Fruit fly (Drosophila melanogaster) whole organism, embryonic: Measurements from ENCODE around the gene CG33489.
A peak's percentile ranks its signal among the peaks of the same experiment; 100 is the strongest.

Source experiments
- Ada2b ChIP-seq: fragments of 200-800 bp; sonication (Bioruptor generic); IDR thresholded peaks from 2 replicates; pipeline ENCODE4 v1.3.6; 2022; ENCODE audit warnings: missing biosample characterization, missing genetic modification characterization
- Antp ChIP-seq: fragments of 200-800 bp; sonication (Bioruptor generic); optimal IDR thresholded peaks from 3 replicates; lab custom pipeline; 2016; ENCODE audit warnings: missing biosample characterization, missing genetic modification characterization
- BtbVII ChIP-seq: fragments of 200-800 bp; sonication (Bioruptor generic); optimal IDR thresholded peaks from 3 replicates; lab custom pipeline; 2017; ENCODE audit warnings: missing biosample characterization, mild to moderate bottlenecking, missing genetic modification characterization
- CG10267 ChIP-seq: fragments of 200-800 bp; sonication (Bioruptor generic); optimal IDR thresholded peaks from 2 replicates; lab custom pipeline; 2018; ENCODE audit warnings: missing biosample characterization, mild to moderate bottlenecking, missing genetic modification characterization, moderate library complexity
- CG10366 ChIP-seq: fragments of 200-800 bp; sonication (Bioruptor generic); IDR thresholded peaks from 2 replicates; pipeline ENCODE4 v1.3.6; 2022; ENCODE audit warnings: missing biosample characterization, missing genetic modification characterization
- CG10431 ChIP-seq: fragments of 200-800 bp; sonication (Bioruptor generic); optimal IDR thresholded peaks from 3 replicates; lab custom pipeline; 2018; ENCODE audit warnings: missing biosample characterization, mild to moderate bottlenecking, missing genetic modification characterization
- CG10654 ChIP-seq: fragments of 200-800 bp; sonication (Bioruptor generic); optimal IDR thresholded peaks from 2 replicates; lab custom pipeline; 2016; ENCODE audit warnings: missing biosample characterization, missing genetic modification characterization
- CG10979 ChIP-seq: fragments of 200-800 bp; sonication (Bioruptor generic); optimal IDR thresholded peaks from 2 replicates; lab custom pipeline; 2018; ENCODE audit warnings: missing biosample characterization, mild to moderate bottlenecking, missing genetic modification characterization, moderate library complexity
- CG11560 ChIP-seq: fragments of 200-800 bp; sonication (Bioruptor generic); IDR thresholded peaks from 3 replicates; pipeline ENCODE4 v1.3.6; 2022; ENCODE audit warnings: missing biosample characterization, missing genetic modification characterization
- CG12236 ChIP-seq: fragments of 200-800 bp; sonication (Bioruptor generic); optimal IDR thresholded peaks from 2 replicates; lab custom pipeline; 2016; ENCODE audit warnings: missing biosample characterization, missing genetic modification characterization
- CG13894 ChIP-seq: fragments of 200-800 bp; sonication (Bioruptor generic); optimal IDR thresholded peaks from 3 replicates; lab custom pipeline; 2018; ENCODE audit warnings: missing biosample characterization, mild to moderate bottlenecking, missing genetic modification characterization, moderate library complexity
- CG14014 ChIP-seq: fragments of 200-800 bp; sonication (Bioruptor generic); IDR thresholded peaks from 2 replicates; pipeline ENCODE4 v1.3.6; 2022; ENCODE audit warnings: missing biosample characterization, missing genetic modification characterization
- CG15011 ChIP-seq: fragments of 200-800 bp; sonication (Bioruptor generic); optimal IDR thresholded peaks from 3 replicates; lab custom pipeline; 2018; ENCODE audit warnings: missing biosample characterization, mild to moderate bottlenecking, missing genetic modification characterization
- CG15479 ChIP-seq: fragments of 200-800 bp; sonication (Bioruptor generic); optimal IDR thresholded peaks from 3 replicates; lab custom pipeline; 2019; ENCODE audit warnings: missing biosample characterization, mild to moderate bottlenecking, missing genetic modification characterization, moderate library complexity
- CG17186 ChIP-seq: fragments of 200-800 bp; sonication (Bioruptor generic); optimal IDR thresholded peaks from 3 replicates; lab custom pipeline; 2017; ENCODE audit warnings: missing biosample characterization, missing genetic modification reagents, missing genetic modification characterization
- CG1792 ChIP-seq: fragments of 200-800 bp; sonication (Bioruptor generic); optimal IDR thresholded peaks from 2 replicates; lab custom pipeline; 2016; ENCODE audit warnings: missing biosample characterization, missing genetic modification characterization
- CG33557 ChIP-seq: fragments of 200-800 bp; sonication (Bioruptor generic); optimal IDR thresholded peaks from 2 replicates; lab custom pipeline; 2019; ENCODE audit warnings: missing biosample characterization, mild to moderate bottlenecking, missing genetic modification characterization, moderate library complexity
- CG34224 ChIP-seq: fragments of 200-800 bp; sonication (Bioruptor generic); IDR thresholded peaks from 3 replicates; pipeline ENCODE4 v1.3.6; 2022; ENCODE audit warnings: missing biosample characterization, missing genetic modification characterization; ENCODE audit not compliant: partially characterized antibody
- CG34376 ChIP-seq: fragments of 200-800 bp; sonication (Bioruptor generic); optimal IDR thresholded peaks from 2 replicates; lab custom pipeline; 2018; ENCODE audit warnings: missing biosample characterization, mild to moderate bottlenecking, missing genetic modification characterization
- CG5953 ChIP-seq: fragments of 200-800 bp; sonication (Bioruptor generic); IDR thresholded peaks from 2 replicates; pipeline ENCODE4 v1.3.6; 2022; ENCODE audit warnings: missing biosample characterization, missing genetic modification characterization
- CG6272 ChIP-seq: fragments of 200-800 bp; sonication (Bioruptor generic); IDR thresholded peaks from 2 replicates; pipeline ENCODE4 v1.3.6; 2022; ENCODE audit warnings: missing biosample characterization, missing genetic modification characterization
- CG6765 ChIP-seq: fragments of 200-800 bp; sonication (Bioruptor generic); optimal IDR thresholded peaks from 3 replicates; lab custom pipeline; 2017; ENCODE audit warnings: missing biosample characterization, mild to moderate bottlenecking, missing genetic modification characterization
- CG7786 ChIP-seq: fragments of 200-800 bp; sonication (Bioruptor generic); optimal IDR thresholded peaks from 2 replicates; lab custom pipeline; 2016; ENCODE audit warnings: missing biosample characterization, missing genetic modification characterization
- CG9215 ChIP-seq: fragments of 200-800 bp; sonication (Bioruptor generic); IDR thresholded peaks from 2 replicates; pipeline ENCODE4 v1.3.6; 2022; ENCODE audit warnings: missing biosample characterization, missing genetic modification characterization
- CG9817 ChIP-seq: fragments of 200-800 bp; sonication (Bioruptor generic); optimal IDR thresholded peaks from 2 replicates; lab custom pipeline; 2018; ENCODE audit warnings: missing biosample characterization, mild to moderate bottlenecking, missing genetic modification characterization, moderate library complexity
- CG9876 ChIP-seq: fragments of 200-800 bp; sonication (Bioruptor generic); optimal IDR thresholded peaks from 2 replicates; lab custom pipeline; 2016; ENCODE audit warnings: missing biosample characterization, missing genetic modification characterization
- CHES-1-like ChIP-seq: fragments of 200-800 bp; sonication (Bioruptor generic); optimal IDR thresholded peaks from 2 replicates; lab custom pipeline; 2016; ENCODE audit warnings: missing biosample characterization, missing genetic modification characterization
- Chrac-16 ChIP-seq: fragments of 200-800 bp; sonication (Bioruptor generic); optimal IDR thresholded peaks from 3 replicates; lab custom pipeline; 2016; ENCODE audit warnings: missing biosample characterization, missing genetic modification characterization
- CoRest ChIP-seq: fragments of 200-800 bp; sonication (Bioruptor generic); optimal IDR thresholded peaks from 3 replicates; lab custom pipeline; 2018; ENCODE audit warnings: missing biosample characterization, mild to moderate bottlenecking, missing genetic modification characterization, moderate library complexity
- Dip3 ChIP-seq: fragments of 200-800 bp; sonication (Bioruptor generic); optimal IDR thresholded peaks from 3 replicates; lab custom pipeline; 2016; ENCODE audit warnings: missing biosample characterization, missing genetic modification characterization
- E2f2 ChIP-seq: fragments of 200-800 bp; sonication (Bioruptor generic); IDR thresholded peaks from 2 replicates; pipeline ENCODE4 v1.3.6; 2022; ENCODE audit warnings: missing biosample characterization, missing genetic modification characterization
- HLH3B ChIP-seq: fragments of 200-800 bp; sonication (Bioruptor generic); IDR thresholded peaks from 2 replicates; pipeline ENCODE4 v1.3.6; 2022; ENCODE audit warnings: missing biosample characterization, missing genetic modification characterization
- Lhr ChIP-seq: fragments of 200-800 bp; sonication (Bioruptor generic); optimal IDR thresholded peaks from 3 replicates; lab custom pipeline; 2017; ENCODE audit warnings: mild to moderate bottlenecking, missing biosample characterization, missing genetic modification reagents, missing genetic modification characterization
- Lim3 ChIP-seq: fragments of 200-800 bp; sonication (Bioruptor generic); IDR thresholded peaks from 2 replicates; pipeline ENCODE4 v1.3.6; 2022; ENCODE audit warnings: missing biosample characterization, missing genetic modification characterization
- MBD-R2 ChIP-seq: fragments of 200-800 bp; sonication (Bioruptor generic); IDR thresholded peaks from 2 replicates; pipeline ENCODE4 v1.3.6; 2022; ENCODE audit warnings: missing biosample characterization, missing genetic modification characterization
- Sox102F ChIP-seq: fragments of 200-800 bp; sonication (Bioruptor generic); optimal IDR thresholded peaks from 2 replicates; lab custom pipeline; 2018; ENCODE audit warnings: missing biosample characterization, mild to moderate bottlenecking, missing genetic modification characterization, moderate library complexity
- Sry-β ChIP-seq: fragments of 200-800 bp; sonication (Bioruptor generic); optimal IDR thresholded peaks from 2 replicates; lab custom pipeline; 2018; ENCODE audit warnings: missing biosample characterization, mild to moderate bottlenecking, missing genetic modification characterization, moderate library complexity
- Stat92E ChIP-seq, 3 experiments: fragments of >200 bp in 2 of 3; fragments of 200-800 bp in 1 of 3; sonication (Bioruptor generic) in 1 of 3; optimal IDR thresholded peaks; 2 replicates each; lab custom pipeline; 2017 to 2019; ENCODE audit warnings: missing biosample characterization in 3 of 3, missing genetic modification characterization in 3 of 3, mild to moderate bottlenecking in 1 of 3, moderate library complexity in 1 of 3
- Trl ChIP-seq, 3 experiments: fragments of >200 bp in 2 of 3; fragments of 200-800 bp in 1 of 3; sonication (Bioruptor generic) in 1 of 3; optimal IDR thresholded peaks; 2 replicates in 1 of 3; 3 replicates in 2 of 3; lab custom pipeline; 2016 to 2017; ENCODE audit warnings: missing biosample characterization in 1 of 3, missing genetic modification characterization in 1 of 3
- ara ChIP-seq: fragments of 200-800 bp; sonication (Bioruptor generic); IDR thresholded peaks from 2 replicates; pipeline ENCODE4 v1.3.6; 2022; ENCODE audit warnings: missing biosample characterization, missing genetic modification characterization
- disco-r ChIP-seq: fragments of 200-800 bp; sonication (Bioruptor generic); optimal IDR thresholded peaks from 2 replicates; lab custom pipeline; 2016; ENCODE audit warnings: missing biosample characterization, missing genetic modification characterization
- fd64A ChIP-seq: fragments of 200-800 bp; sonication (Bioruptor generic); optimal IDR thresholded peaks from 3 replicates; lab custom pipeline; 2018; ENCODE audit warnings: missing biosample characterization, mild to moderate bottlenecking, missing genetic modification characterization
- fru ChIP-seq: fragments of >200 bp; optimal IDR thresholded peaks from 2 replicates; lab custom pipeline; 2017
- gcm ChIP-seq: fragments of 200-800 bp; sonication (Bioruptor generic); optimal IDR thresholded peaks from 2 replicates; lab custom pipeline; 2019; ENCODE audit warnings: missing biosample characterization, mild to moderate bottlenecking, missing genetic modification characterization, moderate library complexity
- grn ChIP-seq: fragments of 200-800 bp; sonication (Bioruptor generic); optimal IDR thresholded peaks from 3 replicates; lab custom pipeline; 2017; ENCODE audit warnings: missing biosample characterization, missing genetic modification characterization
- gt ChIP-seq: fragments of 200-800 bp; sonication (Bioruptor generic); IDR thresholded peaks from 2 replicates; pipeline ENCODE4 v1.3.6; 2022; ENCODE audit warnings: missing biosample characterization, missing genetic modification characterization
- her ChIP-seq: fragments of 200-800 bp; sonication (Bioruptor generic); optimal IDR thresholded peaks from 2 replicates; lab custom pipeline; 2016; ENCODE audit warnings: missing biosample characterization, missing genetic modification characterization
- luna ChIP-seq: fragments of 200-800 bp; sonication (Bioruptor generic); optimal IDR thresholded peaks from 2 replicates; lab custom pipeline; 2016; ENCODE audit warnings: missing biosample characterization, missing genetic modification characterization
- oc ChIP-seq: fragments of 200-800 bp; sonication (Bioruptor generic); optimal IDR thresholded peaks from 2 replicates; lab custom pipeline; 2018; ENCODE audit warnings: missing biosample characterization, mild to moderate bottlenecking, missing genetic modification characterization, moderate library complexity
- org-1 ChIP-seq: fragments of 200-800 bp; sonication (Bioruptor generic); optimal IDR thresholded peaks from 2 replicates; lab custom pipeline; 2017; ENCODE audit warnings: missing biosample characterization, missing genetic modification characterization
- pzg ChIP-seq: fragments of 200-800 bp; sonication (Bioruptor generic); optimal IDR thresholded peaks from 3 replicates; lab custom pipeline; 2018; ENCODE audit warnings: missing biosample characterization, mild to moderate bottlenecking, missing genetic modification characterization, moderate library complexity
- schlank ChIP-seq: fragments of 200-800 bp; sonication (Bioruptor generic); optimal IDR thresholded peaks from 2 replicates; lab custom pipeline; 2018; ENCODE audit warnings: missing biosample characterization, mild to moderate bottlenecking, missing genetic modification characterization

Gene CG33489

DNA sequence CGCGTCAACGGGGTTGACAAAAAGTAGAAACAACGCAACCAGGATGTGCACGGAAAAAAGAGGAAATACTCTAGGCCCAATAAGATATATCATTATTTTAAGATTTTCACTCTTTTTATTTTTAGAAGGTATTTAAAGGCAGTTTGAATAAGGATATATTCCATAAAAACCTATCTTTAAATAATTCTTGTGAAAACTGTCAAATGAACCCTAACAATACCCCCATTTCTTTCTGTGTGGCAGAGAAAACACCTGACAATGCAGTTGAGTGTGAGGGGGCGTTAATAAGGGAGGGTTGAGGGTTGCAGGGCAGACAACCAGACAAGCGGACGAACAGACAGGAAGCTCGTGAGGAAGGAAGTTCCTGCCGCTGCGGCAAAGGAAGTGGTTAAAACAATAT lies 24.9 kb downstream of the CG33489 start (continued):
- TF ChIP-seq CG33557 (GFP tag; lab: Kevin White, UChicago) (peak; percentile 46), CG1792 (GFP tag; lab: Kevin White, UChicago) (no peak), CG5953 (GFP tag; lab: Robert Waterston, UW) (no peak), CG6765 (GFP tag; lab: Kevin White, UChicago) (no peak), CG10431 (GFP tag; lab: Kevin White, UChicago) (no peak), org-1 (GFP tag; lab: Kevin White, UChicago) (no peak), Ada2b (GFP tag; lab: Robert Waterston, UW) (peak; percentile 26; the same call in 1 of the 2 replicates), gcm (GFP tag; lab: Kevin White, UChicago) (peak; percentile 45), Lim3 (GFP tag; lab: Robert Waterston, UW) (no peak), CG15011 (GFP tag; lab: Kevin White, UChicago) (no peak), Trl (optimal IDR thresholded peaks at IDR 0.05; lab: Kevin White, UChicago) (no peak), Trl (GFP tag; optimal IDR thresholded peaks at IDR 0.05; lab: Kevin White, UChicago) (no peak), Antp (GFP tag; lab: Kevin White, UChicago) (no peak), CG15479 (GFP tag; lab: Kevin White, UChicago) (no peak), CG9817 (tag; lab: Kevin White, UChicago) (no peak), schlank (no peak), disco-r (GFP tag; lab: Kevin White, UChicago) (no peak), CG6272 (peak; percentile 14; the same call in 1 of the 2 replicates), oc (tag; lab: Kevin White, UChicago) (no peak), CG34224 (GFP tag; lab: Robert Waterston, UW) (no peak), fd64A (GFP tag; lab: Kevin White, UChicago) (no peak), CG34376 (no peak), Stat92E (GFP tag; optimal IDR thresholded peaks at IDR 0.05; lab: Kevin White, UChicago) (no peak), her (GFP tag; lab: Kevin White, UChicago) (no peak), CG10366 (GFP tag; lab: Robert Waterston, UW) (no peak), HLH3B (GFP tag; lab: Robert Waterston, UW) (peak; percentile 49; the same call in 1 of the 2 replicates), Lhr (GFP tag; lab: Kevin White, UChicago) (no peak), CoRest (tag; lab: Kevin White, UChicago) (no peak), MBD-R2 (GFP tag; lab: Robert Waterston, UW) (no peak), CHES-1-like (GFP tag; lab: Kevin White, UChicago) (peak; percentile 4), CG9876 (GFP tag; lab: Kevin White, UChicago) (no peak), pzg (GFP tag; lab: Kevin White, UChicago) (no peak), Sox102F (peak; percentile 53), CG7786 (GFP tag; lab: Kevin White, UChicago) (no peak), grn (no peak), CG12236 (no peak), CG14014 (GFP tag; lab: Robert Waterston, UW) (no peak), luna (no peak), gt (no peak), E2f2 (GFP tag; lab: Robert Waterston, UW) (no peak), CG10267 (tag; lab: Kevin White, UChicago) (peak; percentile 36), Dip3 (GFP tag; lab: Kevin White, UChicago) (no peak), CG13894 (tag; lab: Kevin White, UChicago) (no peak), Chrac-16 (peak; percentile 45), ara (no peak), CG17186 (no peak), CG10654 (GFP tag; lab: Kevin White, UChicago) (no peak), CG10979 (peak; percentile 75), CG9215 (no peak), Sry-β (GFP tag; lab: Kevin White, UChicago) (no peak), fru (lab: Kevin White, UChicago) (no peak), BtbVII (GFP tag; lab: Kevin White, UChicago) (no peak), CG11560 (tag; lab: Robert Waterston, UW) (no peak)
